Fruit fly (Drosophila melanogaster): Measurements from ENCODE around the gene Smox.

dm6 chrX:8145501-8146157 lies 3.5 kb upstream of the Smox start, which contains the start of the genes alpha-PheRS and CG2129:
- TF ChIP-seq h (optimal IDR thresholded peaks at IDR 0.05) (no peak), Myc (optimal IDR thresholded peaks at IDR 0.05) (no peak), psq (optimal IDR thresholded peaks at IDR 0.05) (no peak)
